Worm (Caenorhabditis elegans): ENCODE results near the gene attf-4.

The attf-4 gene

ce11 chrIII:6080263-6080662, at the start of gene attf-4:
Gene attf-4 (plus strand): TSS chrIII:6080563.
- no peak for TF ChIP-seq nhr-11 (tag; optimal IDR thresholded peaks at IDR 0.05)
- TF ChIP-seq mab-9 (GFP tag; IDR thresholded peaks at IDR 0.05), result no peak
- no peak for TF ChIP-seq nhr-12 (tag; optimal IDR thresholded peaks at IDR 0.05)
- no peak for TF ChIP-seq C34B4.2 (tag; optimal IDR thresholded peaks at IDR 0.05)
- TF ChIP-seq lin-14 (GFP tag; optimal IDR thresholded peaks at IDR 0.05), result peak; percentile 37
- TF ChIP-seq lin-15B (tag; optimal IDR thresholded peaks at IDR 0.05), result no peak
- peak in 1 of 2 experiments; percentile 2 for TF ChIP-seq lsy-2 (tag; optimal IDR thresholded peaks at IDR 0.05)

DNA sequence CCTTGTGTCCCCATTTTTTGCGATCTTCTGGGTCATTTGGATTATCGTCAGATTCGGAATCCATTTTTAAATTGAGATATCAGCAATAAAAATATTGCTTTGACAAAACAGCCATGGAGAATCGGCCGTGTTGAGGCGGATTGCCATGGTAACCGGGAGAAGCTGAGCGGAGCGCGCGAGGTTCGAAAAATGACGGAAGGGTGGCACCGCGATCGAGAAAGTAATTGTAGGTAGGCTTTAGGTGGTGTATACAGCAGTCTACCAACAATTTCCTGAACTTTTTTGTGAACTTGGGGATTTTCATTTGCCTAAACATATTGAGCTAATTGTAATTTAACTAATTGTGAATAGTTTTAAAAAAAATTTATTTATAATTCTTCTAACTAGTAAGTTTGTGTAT, 41.0 kb upstream of the attf-4 start, which contains the start of gene ift-139:
Gene ift-139, minus strand, starts transcription at position 101 of the 400 bp plus-strand sequence.
- no peak for TF ChIP-seq C04F5.9 (tag; optimal IDR thresholded peaks at IDR 0.05)
- TF ChIP-seq sptf-1 (tag; optimal IDR thresholded peaks at IDR 0.05), result no peak
- no peak for TF ChIP-seq unc-98 (GFP tag; IDR thresholded peaks at IDR 0.05)
- TF ChIP-seq isw-1 (GFP tag; IDR thresholded peaks at IDR 0.05), result no peak
- no peak for TF ChIP-seq egl-27 (tag; optimal IDR thresholded peaks at IDR 0.05)
- TF ChIP-seq tlp-1 (tag; optimal IDR thresholded peaks at IDR 0.05), result no peak

ce11 chrIII:6046881-6047280, 33.5 kb upstream of the attf-4 start, which contains the start of gene tbx-11:
Gene tbx-11 (minus strand): TSS chrIII:6046981.
- TF ChIP-seq zip-4 (GFP tag; optimal IDR thresholded peaks at IDR 0.05), result no peak
- no peak for TF ChIP-seq efl-1 (optimal IDR thresholded peaks at IDR 0.05)
- TF ChIP-seq efl-1 (GFP tag; optimal IDR thresholded peaks at IDR 0.05 in 1 of 2), result peak in 1 of 2 experiments; percentile 14

- no peak for TF ChIP-seq mef-2 (tag; optimal IDR thresholded peaks at IDR 0.05)
- no peak for TF ChIP-seq elt-3 (tag; optimal IDR thresholded peaks at IDR 0.05)
- TF ChIP-seq C34B4.2 (tag; optimal IDR thresholded peaks at IDR 0.05), result no peak
- no peak for TF ChIP-seq nhr-12 (tag; optimal IDR thresholded peaks at IDR 0.05)
- TF ChIP-seq unc-30 (tag; optimal IDR thresholded peaks at IDR 0.05), result no peak
- TF ChIP-seq sup-37 (GFP tag; optimal IDR thresholded peaks at IDR 0.05), result no peak
- no peak for TF ChIP-seq dsc-1 (tag; optimal IDR thresholded peaks at IDR 0.05)
- TF ChIP-seq nhr-237 (tag; optimal IDR thresholded peaks at IDR 0.05), result no peak
- TF ChIP-seq ets-5 (GFP tag; IDR thresholded peaks at IDR 0.05), result no peak
- TF ChIP-seq nhr-19 (GFP tag; conservative IDR thresholded peaks at IDR 0.05), result no peak
Observed at ce11 chrIII:6055706-6056105, 24.7 kb upstream of the attf-4 start, which contains the start of gene F40H6.5. Gene F40H6.5 (minus strand): TSS chrIII:6055806.

DNA sequence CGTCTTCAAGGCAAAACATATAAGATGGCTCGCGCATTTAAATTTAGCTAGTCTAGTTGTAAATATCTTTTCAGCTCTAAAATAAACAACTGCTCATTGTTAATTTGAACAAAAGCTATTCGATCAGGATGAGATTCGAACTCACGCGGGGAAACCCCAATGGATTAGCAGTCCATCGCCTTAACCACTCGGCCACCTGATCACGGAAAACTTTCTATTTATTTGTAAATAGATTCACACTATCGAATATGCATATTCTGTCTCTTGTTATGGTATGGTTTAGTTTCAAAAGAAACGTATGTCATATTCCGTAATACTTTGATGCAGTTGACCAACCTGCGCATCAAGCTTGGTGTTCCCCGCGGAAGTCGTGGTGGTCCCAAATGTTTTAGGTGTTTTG, 24.2 kb upstream of the attf-4 start:
- no peak for TF ChIP-seq ceh-63 (GFP tag; optimal IDR thresholded peaks at IDR 0.05)
- TF ChIP-seq pag-3 (tag; optimal IDR thresholded peaks at IDR 0.05; ENCODE audit: borderline replicate concordance, insufficient read depth), result no peak
- TF ChIP-seq nhr-71 (tag; optimal IDR thresholded peaks at IDR 0.05), result no peak
- TF ChIP-seq hlh-4 (tag; optimal IDR thresholded peaks at IDR 0.05), result no peak
- no peak for TF ChIP-seq lin-35 (GFP tag; optimal IDR thresholded peaks at IDR 0.05)
- TF ChIP-seq mep-1 (tag; optimal IDR thresholded peaks at IDR 0.05), result no peak
- no peak for TF ChIP-seq unc-86 (tag; optimal IDR thresholded peaks at IDR 0.05)
- no peak for TF ChIP-seq ceh-8 (GFP tag; optimal IDR thresholded peaks at IDR 0.05)
- no peak for TF ChIP-seq lin-39 (tag; optimal IDR thresholded peaks at IDR 0.05)
- no peak for TF ChIP-seq lir-3 (tag; optimal IDR thresholded peaks at IDR 0.05; ENCODE audit: poor library complexity)
- TF ChIP-seq nhr-20 (tag; optimal IDR thresholded peaks at IDR 0.05), result no peak
- no peak for TF ChIP-seq aha-1 (tag; optimal IDR thresholded peaks at IDR 0.05)
- TF ChIP-seq sup-37 (GFP tag; optimal IDR thresholded peaks at IDR 0.05), result no peak
- TF ChIP-seq aly-2 (tag; optimal IDR thresholded peaks at IDR 0.05), result no peak
- TF ChIP-seq unc-98 (GFP tag; IDR thresholded peaks at IDR 0.05), result no peak
- TF ChIP-seq dsc-1 (tag; optimal IDR thresholded peaks at IDR 0.05), result no peak
- no peak for TF ChIP-seq alr-1 (tag; optimal IDR thresholded peaks at IDR 0.05; ENCODE audit: borderline replicate concordance)
- no peak for TF ChIP-seq fos-1 (tag; optimal IDR thresholded peaks at IDR 0.05)
